Worm (Caenorhabditis elegans) whole organism, L4/young adult: ENCODE measurements around the gene F58A4.6.
A peak's percentile ranks its signal among the peaks of the same experiment; 100 is the strongest.

Experiments
- W03F9.2 ChIP-seq: fragments of 150-350 bp; optimal IDR thresholded peaks from 2 replicates; lab custom pipeline; 2014; ENCODE audit warnings: missing biosample characterization, missing genetic modification characterization
- him-1 ChIP-seq: sonication (generic microtip); optimal IDR thresholded peaks from 2 replicates; lab custom pipeline; 2016; ENCODE audit warnings: missing genotype, missing genetic modification reagents, missing genetic modification characterization, missing compliant biosample characterization

- no peak for TF ChIP-seq W03F9.2
- TF ChIP-seq him-1 (tag; lab: Kevin White, UChicago), result peak; percentile 21
Measured at ce11 chrIII:9664484-9665221, 50.4 kb downstream of the F58A4.6 start.
